Fruit fly (Drosophila melanogaster): ENCODE results near the gene CG9360.

DNA sequence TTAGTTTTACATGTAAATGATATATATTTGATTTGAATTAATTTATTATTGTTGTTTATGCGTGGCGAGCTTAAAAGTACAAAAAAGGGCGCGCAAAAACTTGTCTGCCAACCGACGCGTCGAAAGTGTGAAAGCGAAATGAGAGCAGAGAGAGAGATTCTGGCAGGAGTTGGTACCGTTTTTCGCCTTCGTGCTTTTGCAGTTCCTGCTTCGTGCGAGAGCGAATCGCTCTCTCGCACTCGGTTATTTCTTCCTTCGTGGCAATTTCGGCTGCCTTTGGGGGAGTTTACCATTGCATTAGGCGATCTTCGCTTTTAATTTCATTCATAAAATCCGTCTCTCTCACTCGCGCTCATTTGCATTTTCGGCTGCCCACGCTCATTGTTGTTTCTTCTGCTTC, 35.4 kb downstream of the CG9360 start, which contains the start of gene inaF-D:
- TF ChIP-seq h (optimal IDR thresholded peaks at IDR 0.05) (no peak), Sin3A (optimal IDR thresholded peaks at IDR 0.05) (no peak), psq (optimal IDR thresholded peaks at IDR 0.05) (no peak), ttk (optimal IDR thresholded peaks at IDR 0.05) (no peak), Myc (optimal IDR thresholded peaks at IDR 0.05) (no peak), insv (optimal IDR thresholded peaks at IDR 0.05) (no peak)

Data from Kc167 (cell line).